Fruit fly (Drosophila melanogaster) whole organism, wandering third instar larva: ENCODE results near the gene CG6696.

ENCODE experiments used
- Abd-B ChIP-seq: fragments of >200 bp; optimal IDR thresholded peaks from 2 replicates; lab custom pipeline; 2017; ENCODE audit warnings: missing biosample characterization, missing genetic modification characterization
- CG32264 ChIP-seq: fragments of 200-800 bp; sonication (Bioruptor generic); optimal IDR thresholded peaks from 2 replicates; lab custom pipeline; 2016; ENCODE audit warnings: missing biosample characterization, missing genetic modification characterization
- CG9705 ChIP-seq: fragments of 200-800 bp; sonication (Bioruptor generic); optimal IDR thresholded peaks from 2 replicates; lab custom pipeline; 2018; ENCODE audit warnings: missing biosample characterization, mild to moderate bottlenecking, missing genetic modification characterization
- Dfd ChIP-seq: fragments of >200 bp; optimal IDR thresholded peaks from 2 replicates; lab custom pipeline; 2017; ENCODE audit warnings: missing biosample characterization, missing genetic modification characterization
- Dif ChIP-seq: fragments of 200-275, 200-300 bp; sonication (Bioruptor generic); optimal IDR thresholded peaks from 2 replicates; lab custom pipeline; 2018; ENCODE audit warnings: missing biosample characterization, missing genetic modification characterization; ENCODE audit not compliant: partially characterized antibody
- GATAd ChIP-seq: sonication (Bioruptor generic); optimal IDR thresholded peaks from 2 replicates; lab custom pipeline; 2016; ENCODE audit warnings: missing biosample characterization, missing genetic modification characterization
- HLH106 ChIP-seq: fragments of 200-800 bp; optimal IDR thresholded peaks from 3 replicates; lab custom pipeline; 2019; ENCODE audit warnings: missing biosample characterization, mild to moderate bottlenecking, missing genetic modification characterization, moderate library complexity
- Hnf4 ChIP-seq: fragments of 200-800 bp; sonication (Bioruptor generic); optimal IDR thresholded peaks from 2 replicates; lab custom pipeline; 2016; ENCODE audit warnings: missing biosample characterization, mild to moderate bottlenecking, missing genetic modification characterization
- Hr78 ChIP-seq: fragments of >200 bp; optimal IDR thresholded peaks from 2 replicates; lab custom pipeline; 2017; ENCODE audit warnings: missing biosample characterization, missing genetic modification characterization
- Hr83 ChIP-seq: fragments of 200-300 bp; sonication (Bioruptor generic); optimal IDR thresholded peaks from 2 replicates; lab custom pipeline; 2016; ENCODE audit warnings: missing biosample characterization, mild to moderate bottlenecking, missing genetic modification characterization, moderate library complexity; ENCODE audit not compliant: poor library complexity, severe bottlenecking
- Jra ChIP-seq: sonication (Bioruptor generic); optimal IDR thresholded peaks from 2 replicates; lab custom pipeline; 2016; ENCODE audit warnings: missing biosample characterization, missing genetic modification characterization
- Myc ChIP-seq: fragments of >200 bp; optimal IDR thresholded peaks from 2 replicates; lab custom pipeline; 2017
- N ChIP-seq: fragments of >200 bp; optimal IDR thresholded peaks from 2 replicates; lab custom pipeline; 2018; ENCODE audit warnings: missing biosample characterization, missing external identifiers, missing genetic modification characterization
- OdsH ChIP-seq: fragments of 200-800 bp; sonication (Bioruptor generic); optimal IDR thresholded peaks from 2 replicates; lab custom pipeline; 2016; ENCODE audit warnings: missing biosample characterization, mild to moderate bottlenecking, missing genetic modification characterization
- Rel ChIP-seq, 2 experiments: fragments of 200-800 bp; sonication (Bioruptor generic) in 1 of 2; optimal IDR thresholded peaks; 2 replicates in 1 of 2; 3 replicates in 1 of 2; lab custom pipeline; 2016 to 2019; ENCODE audit warnings: mild to moderate bottlenecking in 2 of 2, missing biosample characterization in 2 of 2, missing genetic modification characterization in 2 of 2, moderate library complexity in 1 of 2
- Sp1 ChIP-seq: fragments of 200-800 bp; sonication (Bioruptor generic); optimal IDR thresholded peaks from 3 replicates; lab custom pipeline; 2019; ENCODE audit warnings: missing biosample characterization, mild to moderate bottlenecking, missing genetic modification characterization, moderate library complexity
- Vsx2 ChIP-seq: fragments of 200-300, 225-300 bp; sonication (Bioruptor generic); optimal IDR thresholded peaks from 2 replicates; lab custom pipeline; 2018; ENCODE audit warnings: missing biosample characterization, missing genetic modification characterization; ENCODE audit not compliant: partially characterized antibody
- br ChIP-seq: fragments of 200-800 bp; sonication (Bioruptor generic); optimal IDR thresholded peaks from 2 replicates; lab custom pipeline; 2016; ENCODE audit warnings: missing biosample characterization, missing genetic modification characterization
- dl ChIP-seq, 2 experiments: fragments of 175-275, 200-275 bp in 1 of 2; fragments of 200-275 bp in 1 of 2; sonication (Bioruptor generic); optimal IDR thresholded peaks; lab custom pipeline; 2018; ENCODE audit warnings: mild to moderate bottlenecking in 2 of 2, missing biosample characterization in 2 of 2, missing genetic modification characterization in 2 of 2, moderate library complexity in 2 of 2; ENCODE audit not compliant: partially characterized antibody in 2 of 2, insufficient read depth in 1 of 2
- dmrt93B ChIP-seq: fragments of 200-800 bp; sonication (Bioruptor generic); optimal IDR thresholded peaks from 2 replicates; lab custom pipeline; 2018; ENCODE audit warnings: missing biosample characterization, mild to moderate bottlenecking, missing genetic modification characterization
- dsf ChIP-seq: sonication (Bioruptor generic); optimal IDR thresholded peaks from 2 replicates; lab custom pipeline; 2016; ENCODE audit warnings: missing biosample characterization, missing genetic modification characterization, borderline replicate concordance
- foxo ChIP-seq, 2 experiments: fragments of 200-800 bp; sonication (Bioruptor generic); optimal IDR thresholded peaks; 2 replicates in 1 of 2; 3 replicates in 1 of 2; lab custom pipeline; 2016 to 2017; ENCODE audit warnings: missing biosample characterization in 2 of 2, missing genetic modification characterization in 2 of 2
- fru ChIP-seq: fragments of 200-800 bp; sonication (Bioruptor generic); optimal IDR thresholded peaks from 3 replicates; lab custom pipeline; 2016; ENCODE audit warnings: missing biosample characterization, mild to moderate bottlenecking, missing genetic modification characterization
- h ChIP-seq: fragments of 200-800 bp; sonication (Bioruptor generic); optimal IDR thresholded peaks from 3 replicates; lab custom pipeline; 2016; ENCODE audit warnings: missing biosample characterization, mild to moderate bottlenecking, missing genetic modification characterization
- lola ChIP-seq: fragments of >200 bp; optimal IDR thresholded peaks from 2 replicates; lab custom pipeline; 2017; ENCODE audit warnings: missing biosample characterization, missing genetic modification characterization
- pan ChIP-seq: fragments of >200 bp; optimal IDR thresholded peaks from 2 replicates; lab custom pipeline; 2017
- psq ChIP-seq: fragments of 200-800 bp; sonication (Bioruptor generic); optimal IDR thresholded peaks from 3 replicates; lab custom pipeline; 2017; ENCODE audit warnings: missing biosample characterization, mild to moderate bottlenecking, missing genetic modification characterization, moderate library complexity
- rgr ChIP-seq: fragments of 200-800 bp; sonication (Bioruptor generic); optimal IDR thresholded peaks from 3 replicates; lab custom pipeline; 2016; ENCODE audit warnings: missing biosample characterization, mild to moderate bottlenecking, missing genetic modification characterization
- sage ChIP-seq: fragments of 200-800 bp; sonication (Bioruptor generic); optimal IDR thresholded peaks from 2 replicates; lab custom pipeline; 2016; ENCODE audit warnings: missing biosample characterization, mild to moderate bottlenecking, missing genetic modification characterization
- sv ChIP-seq: fragments of 200-800 bp; sonication (Bioruptor generic); optimal IDR thresholded peaks from 3 replicates; lab custom pipeline; 2016; ENCODE audit warnings: missing biosample characterization, missing genetic modification characterization
- tai ChIP-seq: sonication (Bioruptor generic); optimal IDR thresholded peaks from 2 replicates; lab custom pipeline; 2016; ENCODE audit warnings: missing biosample characterization, missing genetic modification characterization
- usp ChIP-seq: fragments of >200 bp; optimal IDR thresholded peaks from 2 replicates; lab custom pipeline; 2017; ENCODE audit warnings: missing biosample characterization, missing genetic modification characterization
- woc ChIP-seq: sonication (Bioruptor generic); optimal IDR thresholded peaks from 2 replicates; lab custom pipeline; 2016; ENCODE audit warnings: missing biosample characterization, mild to moderate bottlenecking, missing genetic modification characterization

The CG6696 gene

DNA sequence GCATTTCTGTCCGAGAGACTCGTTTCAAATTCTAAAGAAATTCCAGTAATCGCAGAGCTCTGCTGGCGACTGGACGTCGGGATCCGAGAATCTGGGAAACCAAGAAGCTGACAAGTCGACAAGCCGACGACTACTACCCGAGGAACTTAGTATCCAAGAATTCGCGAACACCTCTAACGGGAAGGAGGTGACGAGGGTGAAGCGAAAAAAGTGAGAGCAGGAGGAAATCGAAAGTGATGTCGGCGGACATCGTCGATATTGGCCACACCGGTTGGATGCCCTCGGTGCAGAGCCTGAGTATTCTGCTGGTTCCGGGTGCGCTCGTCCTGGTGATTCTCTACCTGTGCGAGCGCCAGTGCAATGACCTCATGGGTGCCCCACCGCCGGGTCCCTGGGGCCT lies 23.8 kb upstream of the CG6696 start, which contains the start of gene phtm:
TSS of gene phtm (plus strand) at position 41 of the 400 bp plus-strand sequence.
- TF ChIP-seq N (GFP tag; lab: Kevin White, UChicago), result no peak
- TF ChIP-seq woc (GFP tag; lab: Kevin White, UChicago), result no peak
- no peak for TF ChIP-seq sage (GFP tag; lab: Kevin White, UChicago)
- TF ChIP-seq br (GFP tag; lab: Kevin White, UChicago), result no peak
- TF ChIP-seq, all 38 proteins: peak for 0

DNA sequence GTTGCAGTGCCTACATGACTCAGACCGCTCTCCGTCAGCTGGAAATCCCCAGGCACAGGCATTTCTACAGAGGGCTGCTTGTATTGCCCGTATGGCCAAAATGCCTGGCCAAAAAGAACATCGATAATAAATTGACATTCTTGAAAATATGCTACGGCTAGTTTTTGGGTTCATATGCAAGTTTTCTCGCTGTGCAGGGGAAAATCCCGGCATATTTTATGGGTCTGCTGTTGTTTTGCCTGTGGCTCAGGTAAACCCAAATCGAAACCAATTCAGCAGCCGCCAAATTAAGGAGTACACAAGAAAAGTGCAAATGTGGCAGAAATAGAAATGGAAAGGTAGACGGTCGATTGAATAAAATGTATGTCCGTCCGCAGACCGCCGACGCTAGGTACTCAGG lies 23.0 kb upstream of the CG6696 start:
- no peak for TF ChIP-seq sage (GFP tag; lab: Kevin White, UChicago)
- no peak for TF ChIP-seq Hnf4 (GFP tag; lab: Kevin White, UChicago)
- no peak for TF ChIP-seq OdsH (GFP tag; lab: Kevin White, UChicago)
- no peak for TF ChIP-seq dsf
- TF ChIP-seq Dfd, result no peak
- TF ChIP-seq Sp1 (GFP tag; lab: Kevin White, UChicago), result no peak
- TF ChIP-seq usp (GFP tag; lab: Kevin White, UChicago), result no peak
- TF ChIP-seq Abd-B, result no peak
- TF ChIP-seq GATAd (GFP tag; lab: Kevin White, UChicago), result no peak
- no peak for TF ChIP-seq dmrt93B (GFP tag; lab: Kevin White, UChicago)
- no peak for TF ChIP-seq h (GFP tag; lab: Kevin White, UChicago)
- TF ChIP-seq HLH106 (tag; lab: Kevin White, UChicago), result no peak
- no peak for TF ChIP-seq Jra (GFP tag; lab: Kevin White, UChicago)
- TF ChIP-seq CG9705, result no peak

DNA sequence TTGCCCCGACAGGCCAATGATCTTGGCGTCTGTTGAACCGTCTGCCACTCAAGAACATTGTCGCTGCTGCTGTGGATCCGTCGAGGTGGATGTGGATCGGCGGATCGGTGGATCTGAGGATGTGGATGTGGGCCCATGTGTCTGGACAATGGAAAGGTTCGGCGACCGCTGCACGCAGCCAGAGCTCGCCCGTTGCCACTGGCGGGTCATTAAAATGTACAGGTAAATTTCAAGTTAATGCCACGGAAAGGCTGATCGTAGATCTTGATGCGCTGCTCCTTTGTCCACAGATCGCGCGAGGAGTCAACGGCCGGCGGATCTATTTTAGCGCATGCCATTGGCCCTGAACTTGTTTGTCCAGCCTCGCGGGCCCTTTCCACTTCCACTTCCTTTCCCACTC lies 22.6 kb upstream of the CG6696 start:
- no peak for TF ChIP-seq usp (GFP tag; lab: Kevin White, UChicago)
- no peak for TF ChIP-seq Sp1 (GFP tag; lab: Kevin White, UChicago)
- TF ChIP-seq dsf, result no peak
- no peak for TF ChIP-seq Jra (GFP tag; lab: Kevin White, UChicago)
- TF ChIP-seq tai, result no peak
- no peak for TF ChIP-seq pan (lab: Kevin White, UChicago)
- no peak for TF ChIP-seq HLH106 (tag; lab: Kevin White, UChicago)
- TF ChIP-seq br (GFP tag; lab: Kevin White, UChicago), result no peak
- no peak for TF ChIP-seq Abd-B
- no peak for TF ChIP-seq Rel (GFP tag; optimal IDR thresholded peaks at IDR 0.05; lab: Kevin White, UChicago)
- no peak for TF ChIP-seq Rel (tag; optimal IDR thresholded peaks at IDR 0.05; lab: Kevin White, UChicago)
- no peak for TF ChIP-seq Dif (GFP tag; lab: Kevin White, UChicago)
- TF ChIP-seq woc (GFP tag; lab: Kevin White, UChicago), result no peak
- TF ChIP-seq sv (GFP tag; lab: Kevin White, UChicago), result no peak
- TF ChIP-seq OdsH (GFP tag; lab: Kevin White, UChicago), result no peak

DNA sequence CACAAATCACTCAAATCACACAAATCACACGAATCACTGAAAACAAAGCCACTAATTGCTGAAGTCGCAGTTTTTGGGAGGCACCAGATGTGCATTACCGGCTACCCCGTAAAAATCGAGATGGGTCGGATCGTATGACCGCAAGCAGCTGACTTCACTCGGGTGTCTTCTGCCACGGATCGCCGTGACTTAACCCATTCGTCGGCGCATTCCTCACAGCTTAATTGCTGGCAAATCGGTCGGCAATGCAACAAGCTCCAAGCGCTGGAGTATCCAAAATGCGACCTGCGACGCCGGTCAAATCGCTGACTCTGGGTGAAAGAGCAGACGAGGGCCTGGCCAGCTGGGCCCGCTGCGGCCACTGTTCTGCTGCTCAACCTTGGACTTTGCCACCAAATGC lies 20.9 kb upstream of the CG6696 start:
- TF ChIP-seq br (GFP tag; lab: Kevin White, UChicago) (no peak), Jra (GFP tag; lab: Kevin White, UChicago) (no peak), dsf (no peak), Hr78 (GFP tag; lab: Kevin White, UChicago) (no peak), Hr83 (GFP tag; lab: Kevin White, UChicago) (no peak), Abd-B (no peak), Vsx2 (GFP tag; lab: Kevin White, UChicago) (no peak), Myc (lab: Kevin White, UChicago) (no peak), fru (GFP tag; lab: Kevin White, UChicago) (no peak), Rel (GFP tag; optimal IDR thresholded peaks at IDR 0.05; lab: Kevin White, UChicago) (no peak), Rel (tag; optimal IDR thresholded peaks at IDR 0.05; lab: Kevin White, UChicago) (no peak), dmrt93B (GFP tag; lab: Kevin White, UChicago) (no peak), rgr (GFP tag; lab: Kevin White, UChicago) (no peak), CG32264 (GFP tag; lab: Kevin White, UChicago) (no peak), dl (GFP tag; optimal IDR thresholded peaks at IDR 0.05; lab: Kevin White, UChicago; ENCODE audit: insufficient read depth in 1 of 2, partially characterized antibody in 2 of 2) (no peak)

DNA sequence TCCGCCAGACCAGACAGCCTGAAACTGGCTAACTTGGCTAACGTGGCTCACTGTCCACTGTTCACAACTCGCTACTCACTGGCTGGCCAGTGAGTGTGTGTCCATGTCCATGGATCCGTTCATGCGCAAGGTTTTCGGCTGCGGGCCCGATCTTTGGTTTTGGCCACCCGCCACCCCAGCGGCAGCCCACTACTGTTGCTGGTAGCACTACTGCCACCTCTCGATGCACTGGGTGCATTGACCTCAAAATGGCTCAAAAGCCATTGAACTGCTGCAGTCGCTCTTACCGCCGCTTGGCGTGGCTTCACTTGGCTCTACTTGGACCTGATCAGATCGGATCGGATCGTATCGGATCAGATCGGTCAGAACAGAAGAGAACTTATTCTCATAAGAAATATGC lies 19.5 kb upstream of the CG6696 start:
- TF ChIP-seq Dfd, result no peak
- TF ChIP-seq Sp1 (GFP tag; lab: Kevin White, UChicago), result no peak
- TF ChIP-seq OdsH (GFP tag; lab: Kevin White, UChicago), result no peak
- TF ChIP-seq Vsx2 (GFP tag; lab: Kevin White, UChicago), result no peak
- no peak for TF ChIP-seq Hr83 (GFP tag; lab: Kevin White, UChicago)
- TF ChIP-seq tai, result no peak
- TF ChIP-seq Abd-B, result no peak
- TF ChIP-seq pan (lab: Kevin White, UChicago), result no peak
- no peak for TF ChIP-seq psq
- TF ChIP-seq Hr78 (GFP tag; lab: Kevin White, UChicago), result no peak
- no peak for TF ChIP-seq h (GFP tag; lab: Kevin White, UChicago)
- no peak for TF ChIP-seq lola
- TF ChIP-seq Dif (GFP tag; lab: Kevin White, UChicago), result no peak
- no peak for TF ChIP-seq foxo (GFP tag; optimal IDR thresholded peaks at IDR 0.05; lab: Kevin White, UChicago)
- TF ChIP-seq HLH106 (tag; lab: Kevin White, UChicago), result no peak
